Fruit fly (Drosophila melanogaster) whole organism, adult: ENCODE measurements around the gene Or10a.

Experiments
- CG12768 ChIP-seq: fragments of 200-800 bp; sonication (Bioruptor generic); optimal IDR thresholded peaks from 2 replicates; lab custom pipeline; 2017; ENCODE audit warnings: missing biosample characterization, missing genetic modification characterization, mild to moderate bottlenecking, moderate library complexity, missing genetic modification reagents
- CG1620 ChIP-seq: fragments of 200-800 bp; sonication (Bioruptor generic); optimal IDR thresholded peaks from 2 replicates; lab custom pipeline; 2016; ENCODE audit warnings: missing biosample characterization, missing genetic modification characterization
- CG33017 ChIP-seq: fragments of 200-800 bp; sonication (Bioruptor generic); optimal IDR thresholded peaks from 2 replicates; lab custom pipeline; 2018; ENCODE audit warnings: missing biosample characterization, mild to moderate bottlenecking, missing genetic modification characterization, moderate library complexity
- CG5204 ChIP-seq: fragments of 200-800 bp; sonication (Bioruptor generic); optimal IDR thresholded peaks from 2 replicates; lab custom pipeline; 2016; ENCODE audit warnings: missing biosample characterization, missing genetic modification characterization
- CG7045 ChIP-seq: fragments of 200-800 bp; sonication (Bioruptor generic); optimal IDR thresholded peaks from 2 replicates; lab custom pipeline; 2017; ENCODE audit warnings: missing biosample characterization, mild to moderate bottlenecking, missing genetic modification characterization
- CG7101 ChIP-seq: fragments of 200-800 bp; sonication (Bioruptor generic); optimal IDR thresholded peaks from 2 replicates; lab custom pipeline; 2018; ENCODE audit warnings: missing biosample characterization, mild to moderate bottlenecking, missing genetic modification characterization, moderate library complexity
- Hr96 ChIP-seq: fragments of 200-800 bp; sonication (Bioruptor generic); optimal IDR thresholded peaks from 2 replicates; lab custom pipeline; 2016; ENCODE audit warnings: missing biosample characterization, missing genetic modification characterization
- Mnt ChIP-seq: fragments of 200-800 bp; sonication (Bioruptor generic); optimal IDR thresholded peaks from 2 replicates; lab custom pipeline; 2016; ENCODE audit warnings: missing biosample characterization, mild to moderate bottlenecking, missing genetic modification characterization
- cic ChIP-seq: fragments of 200-800 bp; sonication (Bioruptor generic); optimal IDR thresholded peaks from 2 replicates; lab custom pipeline; 2017; ENCODE audit warnings: missing biosample characterization, mild to moderate bottlenecking, missing genetic modification characterization, moderate library complexity
- cnc ChIP-seq, 2 experiments: fragments of >200 bp; optimal IDR thresholded peaks; 2 replicates each; lab custom pipeline; 2017
- pad ChIP-seq: fragments of 200-800 bp; sonication (Bioruptor generic); optimal IDR thresholded peaks from 3 replicates; lab custom pipeline; 2017; ENCODE audit warnings: missing biosample characterization, missing genetic modification characterization, mild to moderate bottlenecking, moderate library complexity, missing genetic modification reagents
- tj ChIP-seq: fragments of 200-800 bp; sonication (Bioruptor generic); optimal IDR thresholded peaks from 3 replicates; lab custom pipeline; 2017; ENCODE audit warnings: missing biosample characterization, mild to moderate bottlenecking, missing genetic modification characterization, moderate library complexity

dm6 chrX:11457149-11457548 lies 39.9 kb upstream of the Or10a start:
- TF ChIP-seq cnc (optimal IDR thresholded peaks at IDR 0.05; lab: Kevin White, UChicago), result no peak
- no peak for TF ChIP-seq cic
- no peak for TF ChIP-seq CG7101 (tag; lab: Kevin White, UChicago)
- TF ChIP-seq CG12768 (GFP tag; lab: Kevin White, UChicago), result no peak
- no peak for TF ChIP-seq Hr96 (GFP tag; lab: Kevin White, UChicago)
- TF ChIP-seq CG1620 (GFP tag; lab: Kevin White, UChicago), result no peak
- TF ChIP-seq CG7045, result no peak
- TF ChIP-seq Mnt (GFP tag; lab: Kevin White, UChicago), result no peak
- no peak for TF ChIP-seq CG5204 (GFP tag; lab: Kevin White, UChicago)
- no peak for TF ChIP-seq CG33017 (tag; lab: Kevin White, UChicago)
- no peak for TF ChIP-seq tj (GFP tag; lab: Kevin White, UChicago)
- no peak for TF ChIP-seq pad (GFP tag; lab: Kevin White, UChicago)
